Worm (Caenorhabditis elegans): Measurements from ENCODE around the gene igdb-3.

DNA sequence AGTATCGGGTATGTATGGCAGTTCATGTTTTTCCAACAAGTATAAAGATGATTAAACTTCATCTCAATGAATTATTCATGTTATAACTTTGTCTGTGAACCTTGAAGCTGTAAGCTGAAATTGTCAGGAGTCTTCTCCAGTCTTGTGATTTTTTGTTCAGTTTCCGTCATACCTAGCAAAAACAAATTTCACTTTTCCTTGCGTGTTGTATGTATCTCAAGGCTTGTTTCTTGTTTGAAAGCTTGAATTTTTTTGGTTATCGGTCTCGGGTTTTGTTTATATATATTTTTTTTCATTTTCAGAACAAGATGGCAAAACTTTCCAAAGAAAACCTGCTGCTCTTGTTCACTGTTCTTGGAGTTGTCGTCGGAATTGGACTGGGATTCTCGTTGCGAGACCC lies 17.8 kb downstream of the igdb-3 start, which contains the start of gene glt-4:
- TF ChIP-seq lsy-2 (tag; optimal IDR thresholded peaks at IDR 0.05) (no peak), lin-39 (tag; optimal IDR thresholded peaks at IDR 0.05) (no peak), R02D3.7 (tag; optimal IDR thresholded peaks at IDR 0.05) (no peak), ama-1 (optimal IDR thresholded peaks at IDR 0.05) (no peak), unc-62 (GFP tag; optimal IDR thresholded peaks at IDR 0.05) (no peak), nhr-11 (tag; optimal IDR thresholded peaks at IDR 0.05) (no peak), nhr-77 (tag; optimal IDR thresholded peaks at IDR 0.05) (no peak), nhr-237 (tag; optimal IDR thresholded peaks at IDR 0.05) (no peak)

Measured in whole organism, L2 larva.